Worm (Caenorhabditis elegans) whole organism, early embryonic: ENCODE measurements around the gene clec-231.

Experiments
- F13C5.2 ChIP-seq: sonication (generic microtip); optimal IDR thresholded peaks from 2 replicates; lab custom pipeline; 2017; ENCODE audit warnings: mild to moderate bottlenecking, missing genetic modification characterization, inconsistent platforms, missing compliant biosample characterization
- ama-1 ChIP-seq: fragments of 150-350 bp; optimal IDR thresholded peaks from 2 replicates; lab custom pipeline; 2014
- ceh-13 ChIP-seq: fragments of 200-800 bp; sonication (Bioruptor generic); optimal IDR thresholded peaks from 2 replicates; lab custom pipeline; 2018; ENCODE audit warnings: mild to moderate bottlenecking, missing genetic modification characterization, missing compliant biosample characterization
- pes-1 ChIP-seq: fragments of 200-800 bp; sonication (Bioruptor generic); IDR thresholded peaks from 2 replicates; pipeline ENCODE4 v1.3.6; 2022; ENCODE audit warnings: missing genetic modification reagents, missing genetic modification characterization, missing compliant biosample characterization
- sea-1 ChIP-seq: fragments of 200-800 bp; sonication (Bioruptor generic); conservative IDR thresholded peaks from 2 replicates; pipeline ENCODE4 v1.3.6; 2022; ENCODE audit warnings: missing genetic modification characterization, missing compliant biosample characterization

ce11 chrV:15327745-15328447 lies 22.6 kb downstream of the clec-231 start, which contains the start of gene ZK1037.6:
- TF ChIP-seq ama-1 (lab: Kevin White, UChicago) (no peak), ceh-13 (GFP tag; lab: Kevin White, UChicago) (no peak), F13C5.2 (tag; lab: Kevin White, UChicago) (no peak), sea-1 (GFP tag; lab: Robert Waterston, UW) (no peak), pes-1 (GFP tag; lab: Robert Waterston, UW) (no peak)
